Worm (Caenorhabditis elegans) whole organism, L4 larva: ENCODE data around the gene ttr-39.

ENCODE experiments used
- Y75B8A.6 ChIP-seq: fragments of 200-800 bp; sonication (Bioruptor generic); IDR thresholded peaks from 2 replicates; pipeline ENCODE4 v1.3.6; 2022; ENCODE audit warnings: missing genetic modification reagents, missing genetic modification characterization, missing compliant biosample characterization
- ZK546.5 ChIP-seq, 2 experiments: sonication (generic microtip); optimal IDR thresholded peaks; 2 replicates each; lab custom pipeline; 2017; ENCODE audit warnings: missing biosample characterization in 2 of 2, missing genetic modification characterization in 2 of 2
- aly-2 ChIP-seq: sonication (generic microtip); optimal IDR thresholded peaks from 2 replicates; lab custom pipeline; 2018; ENCODE audit warnings: missing biosample characterization, missing genetic modification characterization
- ama-1 ChIP-seq: fragments of 150-350 bp; optimal IDR thresholded peaks from 2 replicates; lab custom pipeline; 2014; ENCODE audit warnings: inconsistent platforms, mixed read lengths
- ceh-44 ChIP-seq: fragments of 200-800 bp; sonication (Bioruptor generic); IDR thresholded peaks from 2 replicates; pipeline ENCODE4 v1.3.6; 2022; ENCODE audit warnings: missing genetic modification reagents, missing genetic modification characterization, missing compliant biosample characterization
- ceh-82 ChIP-seq: sonication (generic microtip); optimal IDR thresholded peaks from 2 replicates; lab custom pipeline; 2017; ENCODE audit warnings: missing biosample characterization, missing genetic modification characterization
- ces-1 ChIP-seq: fragments of 150-350 bp; sonication (generic microtip); optimal IDR thresholded peaks from 4 replicates; lab custom pipeline; 2014; ENCODE audit warnings: missing biosample characterization, missing genetic modification reagents, missing genetic modification characterization
- ctbp-1 ChIP-seq: fragments of 200-800 bp; sonication (Bioruptor generic); IDR thresholded peaks from 2 replicates; pipeline ENCODE4 v1.3.6; 2022; ENCODE audit warnings: missing genetic modification reagents, missing genetic modification characterization, missing compliant biosample characterization
- daf-16 ChIP-seq, 3 experiments: sonication (generic microtip); optimal IDR thresholded peaks; 2 replicates each; lab custom pipeline; 2016 to 2017; ENCODE audit warnings: missing genetic modification characterization in 3 of 3, missing genetic modification reagents in 3 of 3, mild to moderate bottlenecking in 2 of 3, missing compliant biosample characterization in 2 of 3, missing biosample characterization in 1 of 3, moderate library complexity in 1 of 3
- daf-19 ChIP-seq: fragments of 200-800 bp; sonication (Bioruptor generic); conservative IDR thresholded peaks from 2 replicates; pipeline ENCODE4 v1.3.6; 2022; ENCODE audit warnings: missing genetic modification characterization, missing compliant biosample characterization
- dmd-6 ChIP-seq: fragments of 200-800 bp; sonication (Bioruptor generic); IDR thresholded peaks from 2 replicates; pipeline ENCODE4 v1.3.6; 2022; ENCODE audit warnings: missing genetic modification reagents, missing genetic modification characterization, missing compliant biosample characterization
- dmd-9 ChIP-seq: fragments of 200-800 bp; sonication (Bioruptor generic); IDR thresholded peaks from 2 replicates; pipeline ENCODE4 v1.3.6; 2022; ENCODE audit warnings: missing genetic modification reagents, missing genetic modification characterization, missing compliant biosample characterization
- dpl-1 ChIP-seq: fragments of 150-350 bp; optimal IDR thresholded peaks from 2 replicates; lab custom pipeline; 2014; ENCODE audit warnings: missing biosample characterization, missing genetic modification reagents, missing genetic modification characterization
- fkh-10 ChIP-seq: fragments of 150-350 bp; optimal IDR thresholded peaks from 2 replicates; lab custom pipeline; 2014; ENCODE audit warnings: missing biosample characterization, missing genetic modification reagents, missing genetic modification characterization
- fos-1 ChIP-seq: fragments of 150-350 bp; optimal IDR thresholded peaks from 2 replicates; lab custom pipeline; 2014; ENCODE audit warnings: missing biosample characterization, missing genetic modification characterization
- hlh-11 ChIP-seq: fragments of 200-800 bp; sonication (Bioruptor generic); optimal IDR thresholded peaks from 2 replicates; lab custom pipeline; 2018; ENCODE audit warnings: mild to moderate bottlenecking, missing genetic modification characterization, missing compliant biosample characterization
- hlh-30 ChIP-seq: sonication (generic microtip); optimal IDR thresholded peaks from 2 replicates; lab custom pipeline; 2017; ENCODE audit warnings: antibody characterized with exemption, mild to moderate bottlenecking, missing genetic modification characterization, missing compliant biosample characterization; ENCODE audit not compliant: insufficient read depth
- hmg-1.1 ChIP-seq: fragments of 200-800 bp; sonication (Bioruptor generic); IDR thresholded peaks from 2 replicates; pipeline ENCODE4 v1.3.6; 2022; ENCODE audit warnings: missing genetic modification reagents, missing genetic modification characterization, missing compliant biosample characterization
- lin-39 ChIP-seq: fragments of 150-350 bp; optimal IDR thresholded peaks from 2 replicates; lab custom pipeline; 2014; ENCODE audit warnings: missing biosample characterization, missing genetic modification reagents, missing genetic modification characterization
- mdl-1 ChIP-seq, 2 experiments: fragments of 150-350 bp in 1 of 2; sonication (generic microtip) in 1 of 2; optimal IDR thresholded peaks; 2 replicates each; lab custom pipeline; 2014 to 2017; ENCODE audit warnings: missing biosample characterization in 2 of 2, missing genetic modification characterization in 2 of 2
- mep-1 ChIP-seq: fragments of 150-350 bp; sonication (generic microtip); optimal IDR thresholded peaks from 3 replicates; lab custom pipeline; 2014; ENCODE audit warnings: missing biosample characterization, missing genetic modification characterization
- nhr-10 ChIP-seq: fragments of 150-350 bp; optimal IDR thresholded peaks from 2 replicates; lab custom pipeline; 2014; ENCODE audit warnings: missing biosample characterization, missing genetic modification characterization
- nhr-6 ChIP-seq: fragments of 150-350 bp; optimal IDR thresholded peaks from 2 replicates; lab custom pipeline; 2014; ENCODE audit warnings: missing biosample characterization, missing genetic modification characterization
- nhr-76 ChIP-seq: fragments of 150-350 bp; optimal IDR thresholded peaks from 2 replicates; lab custom pipeline; 2014; ENCODE audit warnings: missing biosample characterization, missing genetic modification characterization
- pqm-1 ChIP-seq: sonication (generic microtip); optimal IDR thresholded peaks from 2 replicates; lab custom pipeline; 2017; ENCODE audit warnings: missing biosample characterization, missing genetic modification characterization
- rbr-2 ChIP-seq: sonication (generic microtip); optimal IDR thresholded peaks from 2 replicates; lab custom pipeline; 2016; ENCODE audit warnings: missing genotype, missing genetic modification characterization, missing compliant biosample characterization
- saeg-2 ChIP-seq: fragments of 200-800 bp; sonication (Bioruptor generic); IDR thresholded peaks from 2 replicates; pipeline ENCODE4 v1.3.6; 2022; ENCODE audit warnings: missing genetic modification reagents, missing genetic modification characterization, missing compliant biosample characterization
- set-16 ChIP-seq: fragments of 200-800 bp; sonication (Bioruptor generic); IDR thresholded peaks from 2 replicates; pipeline ENCODE4 v1.3.6; 2022; ENCODE audit warnings: missing genetic modification reagents, missing genetic modification characterization, missing compliant biosample characterization
- snpc-1.2 ChIP-seq: fragments of 200-800 bp; sonication (Bioruptor generic); IDR thresholded peaks from 2 replicates; pipeline ENCODE4 v1.3.6; 2022; ENCODE audit warnings: missing genetic modification reagents, missing genetic modification characterization, missing compliant biosample characterization
- spr-3 ChIP-seq: fragments of 200-800 bp; sonication (Bioruptor generic); optimal IDR thresholded peaks from 2 replicates; lab custom pipeline; 2018; ENCODE audit warnings: mild to moderate bottlenecking, missing genetic modification characterization, missing compliant biosample characterization
- unc-130 ChIP-seq: sonication (generic microtip); optimal IDR thresholded peaks from 2 replicates; lab custom pipeline; 2016; ENCODE audit warnings: missing genetic modification reagents, missing genetic modification characterization, missing compliant biosample characterization
- unc-62 ChIP-seq, 3 experiments: fragments of 150-350 bp in 1 of 3; sonication (generic microtip); optimal IDR thresholded peaks in 2 of 3; peaks in 1 of 3; 1 replicate in 1 of 3; 2 replicates in 2 of 3; lab custom pipeline; 2014 to 2017; ENCODE audit warnings: missing biosample characterization in 3 of 3, missing genetic modification characterization in 3 of 3, missing genetic modification reagents in 3 of 3, missing genotype in 1 of 3
- vab-7 ChIP-seq: fragments of 200-800 bp; sonication (Bioruptor generic); IDR thresholded peaks from 2 replicates; pipeline ENCODE4 v1.3.6; 2022; ENCODE audit warnings: missing genetic modification reagents, missing genetic modification characterization, missing compliant biosample characterization
- zfp-2 ChIP-seq: sonication (generic microtip); optimal IDR thresholded peaks from 2 replicates; lab custom pipeline; 2016; ENCODE audit warnings: mild to moderate bottlenecking, missing genetic modification characterization, missing compliant biosample characterization
- zip-2 ChIP-seq: fragments of 150-350 bp; optimal IDR thresholded peaks from 2 replicates; lab custom pipeline; 2014; ENCODE audit warnings: missing biosample characterization, missing genetic modification characterization
- ztf-7 ChIP-seq: fragments of 150-350 bp; optimal IDR thresholded peaks from 2 replicates; lab custom pipeline; 2014; ENCODE audit warnings: missing biosample characterization, missing genetic modification characterization

Gene ttr-39

DNA sequence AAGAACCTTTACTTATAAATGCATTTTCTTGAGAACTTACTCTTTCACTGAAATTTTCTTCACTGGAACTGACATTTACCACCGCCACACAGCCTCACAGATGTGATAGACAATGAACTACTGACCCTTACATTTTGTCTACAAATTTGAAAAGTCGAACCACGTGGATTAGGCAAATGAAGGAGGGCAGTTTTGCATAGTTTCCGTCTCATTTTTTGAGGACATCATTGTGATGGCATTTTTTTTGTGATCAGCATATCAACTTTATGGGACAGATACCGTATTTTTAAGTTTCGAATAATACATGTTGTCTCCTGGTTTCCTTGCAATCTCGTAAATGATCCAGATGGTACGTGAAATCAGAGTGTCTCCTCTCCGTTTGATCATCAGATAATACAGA is 17.1 kb downstream of the ttr-39 start, which contains the start of gene W01B6.3:
Gene W01B6.3 (minus strand): TSS at position 101 of the 400 bp plus-strand sequence.
- no peak for TF ChIP-seq dmd-9 (GFP tag; lab: Robert Waterston, UW)
- peak in 1 of 2 experiments; percentile 50 for TF ChIP-seq unc-62 (GFP tag; optimal IDR thresholded peaks at IDR 0.05 in 1 of 2; lab: Kevin White, UChicago)
- no peak for TF ChIP-seq unc-62 (tag; optimal IDR thresholded peaks at IDR 0.05; lab: Kevin White, UChicago)
- no peak for TF ChIP-seq zip-2 (tag; lab: Kevin White, UChicago)

DNA sequence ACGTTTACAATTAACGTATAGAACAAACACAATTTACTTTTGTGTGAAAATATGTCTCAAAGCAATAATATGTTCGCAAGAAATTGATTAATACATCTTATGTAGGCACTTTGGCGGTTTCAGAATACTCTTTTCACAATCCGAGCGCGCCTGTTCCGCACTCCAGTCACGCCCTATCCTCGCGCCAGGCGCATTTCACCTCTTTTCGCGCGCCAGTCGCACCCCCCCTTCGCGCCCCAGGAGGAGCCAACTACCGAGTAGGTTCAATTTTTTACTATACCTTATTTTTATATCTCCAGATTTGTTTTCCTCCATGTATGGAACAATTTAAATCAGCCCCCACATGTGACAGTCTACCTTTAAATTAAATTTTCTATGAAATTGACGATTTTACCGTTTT is 18.6 kb downstream of the ttr-39 start:
- TF ChIP-seq set-16 (GFP tag; lab: Robert Waterston, UW): peak; percentile 76

DNA sequence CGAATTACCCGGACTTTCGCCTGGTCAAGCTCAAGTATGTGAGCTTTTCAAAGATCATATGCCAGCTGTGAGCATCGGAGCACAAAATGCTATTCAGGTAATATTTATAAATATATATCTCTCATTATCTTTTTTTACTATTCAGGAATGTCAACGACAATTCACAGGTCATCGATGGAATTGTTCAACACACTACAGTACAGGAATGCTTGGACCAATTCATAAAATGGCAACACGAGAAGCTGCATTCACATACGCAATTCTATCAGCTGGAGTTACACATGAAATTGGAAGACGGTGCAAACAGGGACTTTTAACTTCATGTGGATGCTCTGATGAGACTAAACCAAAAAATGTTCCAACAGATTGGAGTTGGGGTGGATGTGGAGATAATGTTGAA is 21.4 kb downstream of the ttr-39 start:
- peak in 1 of 2 experiments; percentile 96 for TF ChIP-seq unc-62 (GFP tag; optimal IDR thresholded peaks at IDR 0.05 in 1 of 2; lab: Kevin White, UChicago)
- TF ChIP-seq unc-62 (tag; optimal IDR thresholded peaks at IDR 0.05; lab: Kevin White, UChicago): no peak
- no peak for TF ChIP-seq hlh-11
- no peak for TF ChIP-seq snpc-1.2 (GFP tag; lab: Robert Waterston, UW)

DNA sequence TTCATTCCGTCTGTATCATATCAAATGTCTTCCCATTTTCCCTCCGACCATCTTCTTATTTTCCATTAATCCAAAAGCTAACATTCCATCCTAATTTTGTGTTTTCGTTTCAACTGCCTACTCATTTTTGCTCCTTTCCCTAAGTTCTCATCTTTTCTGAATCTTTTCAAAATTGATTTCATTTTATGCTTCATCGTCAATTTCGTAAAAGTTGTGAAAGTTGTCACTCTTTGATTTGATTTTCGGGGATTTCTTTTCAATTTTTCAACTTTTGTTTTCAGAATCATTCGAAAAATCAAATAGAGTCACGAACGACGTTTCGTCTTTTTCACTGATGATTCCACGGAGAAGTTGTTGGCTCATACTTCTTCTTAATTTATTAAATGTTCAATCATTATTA is 22.1 kb downstream of the ttr-39 start, which contains the start of gene cwn-2:
Gene cwn-2 (plus strand): TSS at position 276 of the 400 bp plus-strand sequence.
- TF ChIP-seq nhr-76 (tag; lab: Kevin White, UChicago) (no peak), fkh-10 (GFP tag; lab: Kevin White, UChicago) (peak; percentile 81), dpl-1 (GFP tag; lab: Kevin White, UChicago) (no peak), ztf-7 (tag; lab: Kevin White, UChicago) (no peak), nhr-10 (no peak), dmd-9 (GFP tag; lab: Robert Waterston, UW) (no peak), unc-62 (GFP tag; optimal IDR thresholded peaks at IDR 0.05 in 1 of 2; lab: Kevin White, UChicago) (peak in 1 of 2 experiments; percentile 21), unc-62 (tag; optimal IDR thresholded peaks at IDR 0.05; lab: Kevin White, UChicago) (no peak), fos-1 (no peak), ces-1 (GFP tag; lab: Kevin White, UChicago) (peak; percentile 3), ZK546.5 (tag; optimal IDR thresholded peaks at IDR 0.05; lab: Kevin White, UChicago) (no peak), Y75B8A.6 (GFP tag; lab: Robert Waterston, UW) (no peak)

DNA sequence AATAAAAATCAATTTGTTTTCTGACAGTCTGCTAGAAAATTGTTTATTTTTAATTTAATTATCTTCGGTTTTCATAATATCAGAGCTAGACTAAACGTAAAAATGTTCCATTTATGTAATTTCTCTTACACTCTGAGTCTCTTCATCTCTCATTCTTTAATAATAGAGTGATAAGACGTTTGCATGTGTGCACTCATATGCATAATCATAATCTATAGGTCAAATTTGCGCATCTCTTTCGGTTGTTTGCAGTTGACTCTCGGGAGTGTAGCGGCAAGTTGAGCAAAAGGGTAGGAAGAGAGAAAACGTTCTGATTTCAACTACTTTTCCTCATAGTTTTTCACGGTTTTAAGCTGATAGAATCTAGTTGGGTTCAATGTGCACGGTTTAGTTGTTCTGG is 23.2 kb downstream of the ttr-39 start:
- peak; percentile 59 for TF ChIP-seq nhr-6 (tag; lab: Kevin White, UChicago)
- peak; percentile 1 for TF ChIP-seq pqm-1 (tag; lab: Kevin White, UChicago)
- TF ChIP-seq ama-1 (lab: Kevin White, UChicago): no peak
- no peak for TF ChIP-seq spr-3 (GFP tag; lab: Kevin White, UChicago)
- TF ChIP-seq vab-7 (GFP tag; lab: Robert Waterston, UW): no peak

DNA sequence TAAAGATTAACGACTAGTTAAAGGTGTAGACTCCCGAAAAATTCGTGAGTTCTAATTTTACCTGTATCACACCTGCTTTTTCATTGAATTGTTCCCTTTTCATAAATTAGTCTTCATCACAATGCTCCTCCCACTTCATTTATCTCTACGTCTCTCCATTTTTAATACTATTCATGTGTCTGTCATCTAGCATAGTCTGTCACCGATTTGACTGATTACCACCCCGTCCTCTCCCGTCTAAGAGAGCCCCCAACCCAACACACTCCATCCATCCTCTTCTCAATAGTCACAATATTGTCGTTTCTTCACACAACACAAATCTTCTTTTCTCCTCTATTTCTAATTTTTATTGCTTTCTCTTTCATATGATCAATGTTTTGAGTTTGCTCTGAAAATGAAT is 24.5 kb downstream of the ttr-39 start:
- peak in 1 of 2 experiments; percentile 80 for TF ChIP-seq unc-62 (GFP tag; optimal IDR thresholded peaks at IDR 0.05 in 1 of 2; lab: Kevin White, UChicago)
- TF ChIP-seq unc-62 (tag; optimal IDR thresholded peaks at IDR 0.05; lab: Kevin White, UChicago): no peak
- no peak for TF ChIP-seq unc-130

DNA sequence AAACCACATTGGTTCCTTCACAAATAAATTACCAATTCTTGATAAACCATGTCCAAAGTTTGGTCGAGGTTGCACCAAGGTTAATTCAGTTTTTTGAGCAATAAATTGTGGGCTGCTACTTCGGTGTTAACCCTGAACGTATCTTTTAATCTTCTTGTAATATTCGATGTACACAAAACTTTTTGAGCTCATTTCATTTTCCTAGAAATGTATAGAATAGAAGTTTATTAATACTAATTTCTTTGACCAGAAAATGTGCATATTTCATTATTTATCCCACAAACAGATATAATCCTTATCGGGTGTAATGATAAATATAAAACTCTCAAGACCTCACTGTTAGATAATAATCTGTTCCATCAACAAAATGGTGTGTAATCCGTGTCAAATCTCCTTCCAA is 25.7 kb downstream of the ttr-39 start:
- TF ChIP-seq ceh-44 (GFP tag; lab: Robert Waterston, UW) (no peak), unc-62 (GFP tag; optimal IDR thresholded peaks at IDR 0.05 in 1 of 2; lab: Kevin White, UChicago) (peak in 1 of 2 experiments; percentile 89), unc-62 (tag; optimal IDR thresholded peaks at IDR 0.05; lab: Kevin White, UChicago) (no peak)

DNA sequence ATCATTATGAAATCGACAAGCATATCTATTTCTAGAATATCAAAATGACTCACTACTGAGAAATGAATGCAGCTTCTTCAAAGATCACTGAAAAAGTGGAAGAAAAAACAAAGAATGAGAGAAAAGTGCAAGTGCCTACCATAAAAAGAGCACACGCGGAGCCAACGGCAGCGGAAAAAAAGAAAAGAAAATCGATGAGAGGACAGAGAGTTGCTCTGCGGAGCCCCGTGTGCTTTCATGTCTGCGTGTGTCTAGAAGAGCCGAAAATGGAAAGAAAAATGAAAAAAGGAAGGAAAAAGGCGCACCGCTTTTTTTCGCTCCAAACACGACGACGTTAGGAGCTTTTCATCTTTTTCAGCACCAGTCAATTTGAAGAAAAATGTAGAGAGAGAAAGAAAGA is 26.9 kb downstream of the ttr-39 start, which contains the start of gene ipla-7:
Gene ipla-7 (minus strand): TSS at position 122 of the 400 bp plus-strand sequence.
- TF ChIP-seq hlh-30 (peak; percentile 67), dmd-6 (peak; percentile 25; the same call in 1 of the 2 replicates), hmg-1.1 (0 out of 2 replicates have a peak, but pooled peaks have one; percentile 43), lin-39 (tag; lab: Kevin White, UChicago) (no peak), saeg-2 (GFP tag; lab: Robert Waterston, UW) (0 out of 2 replicates have a peak, but pooled peaks have one; percentile 32), daf-16 (GFP tag; optimal IDR thresholded peaks at IDR 0.05; lab: Kevin White, UChicago) (no peak), daf-16 (tag; optimal IDR thresholded peaks at IDR 0.05; lab: Kevin White, UChicago) (peak; percentile 22), daf-19 (GFP tag; lab: Robert Waterston, UW) (no peak), ceh-82 (tag; lab: Kevin White, UChicago) (no peak), fkh-10 (GFP tag; lab: Kevin White, UChicago) (peak; percentile 64), rbr-2 (tag; lab: Kevin White, UChicago) (peak; percentile 38), zfp-2 (tag; lab: Kevin White, UChicago) (no peak), ctbp-1 (GFP tag; lab: Robert Waterston, UW) (0 out of 2 replicates have a peak, but pooled peaks have one; percentile 31), mdl-1 (tag; optimal IDR thresholded peaks at IDR 0.05; lab: Kevin White, UChicago) (peak in 1 of 2 experiments; percentile 32), aly-2 (tag; lab: Kevin White, UChicago) (no peak), mep-1 (peak; percentile 24)
